Fruit fly (Drosophila melanogaster) whole organism, embryonic: Measurements from ENCODE around the gene Shal.

Experiments used
- CG12219 ChIP-seq: fragments of 200-800 bp; sonication (Bioruptor generic); optimal IDR thresholded peaks from 3 replicates; lab custom pipeline; 2018; ENCODE audit warnings: missing biosample characterization, mild to moderate bottlenecking, missing genetic modification characterization
- CG12391 ChIP-seq: fragments of 200-800 bp; sonication (Bioruptor generic); optimal IDR thresholded peaks from 3 replicates; lab custom pipeline; 2018; ENCODE audit warnings: missing biosample characterization, mild to moderate bottlenecking, missing genetic modification characterization, moderate library complexity
- CG12659 ChIP-seq: fragments of 200-800 bp; sonication (Bioruptor generic); optimal IDR thresholded peaks from 3 replicates; lab custom pipeline; 2017; ENCODE audit warnings: mild to moderate bottlenecking, missing biosample characterization, missing genetic modification reagents, missing genetic modification characterization
- CG14860 ChIP-seq: fragments of 200-800 bp; sonication (Bioruptor generic); IDR thresholded peaks from 3 replicates; pipeline ENCODE4 v1.3.6; 2022; ENCODE audit warnings: missing biosample characterization, missing genetic modification characterization; ENCODE audit not compliant: partially characterized antibody
- CG1602 ChIP-seq: fragments of 200-800 bp; sonication (Bioruptor generic); optimal IDR thresholded peaks from 3 replicates; lab custom pipeline; 2016; ENCODE audit warnings: missing biosample characterization, missing genetic modification characterization
- CG16863 ChIP-seq: fragments of 200-800 bp; sonication (Bioruptor generic); optimal IDR thresholded peaks from 3 replicates; lab custom pipeline; 2016; ENCODE audit warnings: missing biosample characterization, missing genetic modification characterization
- CG17802 ChIP-seq: fragments of 200-800 bp; sonication (Bioruptor generic); optimal IDR thresholded peaks from 2 replicates; lab custom pipeline; 2018; ENCODE audit warnings: missing biosample characterization, mild to moderate bottlenecking, missing genetic modification characterization, moderate library complexity
- CG17829 ChIP-seq: fragments of 200-800 bp; optimal IDR thresholded peaks from 2 replicates; lab custom pipeline; 2019; ENCODE audit warnings: missing biosample characterization, mild to moderate bottlenecking, missing genetic modification characterization, moderate library complexity
- CG30431 ChIP-seq: fragments of 200-800 bp; sonication (Bioruptor generic); optimal IDR thresholded peaks from 2 replicates; lab custom pipeline; 2017; ENCODE audit warnings: missing biosample characterization, missing genetic modification characterization
- CG3163 ChIP-seq: fragments of 200-800 bp; sonication (Bioruptor generic); optimal IDR thresholded peaks from 3 replicates; lab custom pipeline; 2016; ENCODE audit warnings: missing biosample characterization, missing genetic modification characterization
- CG4328 ChIP-seq: fragments of 200-800 bp; sonication (Bioruptor generic); optimal IDR thresholded peaks from 3 replicates; lab custom pipeline; 2017; ENCODE audit warnings: missing biosample characterization, missing genetic modification reagents, missing genetic modification characterization
- CG4360 ChIP-seq: fragments of 200-800 bp; sonication (Bioruptor generic); IDR thresholded peaks from 2 replicates; pipeline ENCODE4 v1.3.6; 2022; ENCODE audit warnings: missing biosample characterization, missing genetic modification characterization
- CG4424 ChIP-seq: fragments of 200-800 bp; sonication (Bioruptor generic); optimal IDR thresholded peaks from 3 replicates; lab custom pipeline; 2016; ENCODE audit warnings: missing biosample characterization, missing genetic modification characterization
- CG4820 ChIP-seq: fragments of 200-800 bp; sonication (Bioruptor generic); optimal IDR thresholded peaks from 3 replicates; lab custom pipeline; 2016; ENCODE audit warnings: missing biosample characterization, missing genetic modification characterization
- CG4854 ChIP-seq: fragments of 200-800 bp; sonication (Bioruptor generic); optimal IDR thresholded peaks from 2 replicates; lab custom pipeline; 2016; ENCODE audit warnings: missing biosample characterization, missing genetic modification characterization, inconsistent platforms
- CG5180 ChIP-seq: fragments of 200-800 bp; sonication (Bioruptor generic); optimal IDR thresholded peaks from 3 replicates; lab custom pipeline; 2017; ENCODE audit warnings: missing biosample characterization, missing genetic modification characterization, mild to moderate bottlenecking, moderate library complexity, missing genetic modification reagents
- CG8478 ChIP-seq: fragments of >200 bp; optimal IDR thresholded peaks from 2 replicates; lab custom pipeline; 2018
- CG8944 ChIP-seq: fragments of 200-800 bp; sonication (Bioruptor generic); optimal IDR thresholded peaks from 3 replicates; lab custom pipeline; 2016; ENCODE audit warnings: missing biosample characterization, missing genetic modification characterization
- CTCF ChIP-seq: fragments of 200-800 bp; sonication (Bioruptor generic); optimal IDR thresholded peaks from 2 replicates; lab custom pipeline; 2017; ENCODE audit warnings: missing biosample characterization, mild to moderate bottlenecking, missing genetic modification characterization, moderate library complexity
- Camta ChIP-seq: fragments of 200-800 bp; sonication (Bioruptor generic); optimal IDR thresholded peaks from 2 replicates; lab custom pipeline; 2016; ENCODE audit warnings: missing biosample characterization, missing genetic modification characterization
- D19A ChIP-seq: fragments of 200-800 bp; optimal IDR thresholded peaks from 3 replicates; lab custom pipeline; 2019; ENCODE audit warnings: missing biosample characterization, mild to moderate bottlenecking, missing genetic modification characterization, moderate library complexity
- Dad ChIP-seq: fragments of 200-800 bp; sonication (Bioruptor generic); optimal IDR thresholded peaks from 3 replicates; lab custom pipeline; 2016; ENCODE audit warnings: missing biosample characterization, missing genetic modification characterization
- Dfd ChIP-seq, 2 experiments: fragments of >200 bp; optimal IDR thresholded peaks; 2 replicates each; lab custom pipeline; 2017; ENCODE audit warnings: missing biosample characterization in 2 of 2, missing genetic modification characterization in 2 of 2
- Drgx ChIP-seq: fragments of 200-800 bp; sonication (Bioruptor generic); IDR thresholded peaks from 2 replicates; pipeline ENCODE4 v1.3.6; 2022; ENCODE audit warnings: missing biosample characterization, missing genetic modification characterization
- E2f1 ChIP-seq: fragments of 200-800 bp; sonication (Bioruptor generic); IDR thresholded peaks from 2 replicates; pipeline ENCODE4 v1.3.6; 2022; ENCODE audit warnings: missing biosample characterization, missing genetic modification characterization
- Gug ChIP-seq: fragments of 200-800 bp; sonication (Bioruptor generic); IDR thresholded peaks from 4 replicates; pipeline ENCODE4 v1.3.6; 2022; ENCODE audit warnings: missing biosample characterization, missing genetic modification characterization
- Lhr ChIP-seq: fragments of 200-800 bp; sonication (Bioruptor generic); optimal IDR thresholded peaks from 3 replicates; lab custom pipeline; 2017; ENCODE audit warnings: mild to moderate bottlenecking, missing biosample characterization, missing genetic modification reagents, missing genetic modification characterization
- Lpt ChIP-seq: fragments of >200 bp; optimal IDR thresholded peaks from 2 replicates; lab custom pipeline; 2018; ENCODE audit warnings: missing biosample characterization, missing genetic modification characterization
- MBD-R2 ChIP-seq: fragments of 200-800 bp; sonication (Bioruptor generic); IDR thresholded peaks from 2 replicates; pipeline ENCODE4 v1.3.6; 2022; ENCODE audit warnings: missing biosample characterization, missing genetic modification characterization
- Nf-YC ChIP-seq: fragments of 200-800 bp; optimal IDR thresholded peaks from 3 replicates; lab custom pipeline; 2019; ENCODE audit warnings: missing biosample characterization, mild to moderate bottlenecking, missing genetic modification characterization, moderate library complexity
- NfI ChIP-seq: fragments of 200-800 bp; sonication (Bioruptor generic); optimal IDR thresholded peaks from 3 replicates; lab custom pipeline; 2018; ENCODE audit warnings: missing biosample characterization, mild to moderate bottlenecking, missing genetic modification characterization, moderate library complexity
- Rx ChIP-seq: fragments of 200-800 bp; sonication (Bioruptor generic); IDR thresholded peaks from 2 replicates; pipeline ENCODE4 v1.3.6; 2022; ENCODE audit warnings: missing biosample characterization, missing genetic modification characterization
- Taf1 ChIP-seq: fragments of 200-800 bp; sonication (Bioruptor generic); IDR thresholded peaks from 2 replicates; pipeline ENCODE4 v1.3.6; 2022; ENCODE audit warnings: missing biosample characterization, missing genetic modification characterization
- Xrp1 ChIP-seq: fragments of 200-800 bp; sonication (Bioruptor generic); IDR thresholded peaks from 2 replicates; pipeline ENCODE4 v1.3.6; 2022; ENCODE audit warnings: missing biosample characterization, missing genetic modification characterization
- br ChIP-seq: fragments of >200 bp; optimal IDR thresholded peaks from 2 replicates; lab custom pipeline; 2017
- bsh ChIP-seq, 2 experiments: fragments of 200-800 bp; sonication (Bioruptor generic); optimal IDR thresholded peaks; 2 replicates each; lab custom pipeline; 2017 to 2018; ENCODE audit warnings: mild to moderate bottlenecking in 2 of 2, missing biosample characterization in 2 of 2, missing genetic modification characterization in 2 of 2, moderate library complexity in 1 of 2
- crp ChIP-seq, 2 experiments: fragments of 200-800 bp; sonication (Bioruptor generic); optimal IDR thresholded peaks; 2 replicates in 1 of 2; 3 replicates in 1 of 2; lab custom pipeline; 2017; ENCODE audit warnings: missing biosample characterization in 2 of 2, missing genetic modification characterization in 2 of 2, mild to moderate bottlenecking in 1 of 2, moderate library complexity in 1 of 2
- fru ChIP-seq: fragments of >200 bp; optimal IDR thresholded peaks from 2 replicates; lab custom pipeline; 2017
- gro ChIP-seq: fragments of 200-800 bp; sonication (Bioruptor generic); optimal IDR thresholded peaks from 2 replicates; lab custom pipeline; 2016; ENCODE audit warnings: missing biosample characterization, missing genetic modification characterization
- gt ChIP-seq: fragments of 200-800 bp; sonication (Bioruptor generic); IDR thresholded peaks from 2 replicates; pipeline ENCODE4 v1.3.6; 2022; ENCODE audit warnings: missing biosample characterization, missing genetic modification characterization
- jigr1 ChIP-seq: fragments of 200-800 bp; sonication (Bioruptor generic); IDR thresholded peaks from 3 replicates; pipeline ENCODE4 v1.3.6; 2022; ENCODE audit warnings: missing biosample characterization, missing genetic modification characterization
- kni ChIP-seq: fragments of 200-800 bp; sonication (Bioruptor generic); optimal IDR thresholded peaks from 3 replicates; lab custom pipeline; 2017; ENCODE audit warnings: mild to moderate bottlenecking, missing biosample characterization, missing genetic modification reagents, missing genetic modification characterization
- org-1 ChIP-seq: fragments of 200-800 bp; sonication (Bioruptor generic); optimal IDR thresholded peaks from 2 replicates; lab custom pipeline; 2017; ENCODE audit warnings: missing biosample characterization, missing genetic modification characterization
- peb ChIP-seq: fragments of 200-800 bp; sonication (Bioruptor generic); IDR thresholded peaks from 2 replicates; pipeline ENCODE4 v1.3.6; 2022; ENCODE audit warnings: missing biosample characterization, missing genetic modification characterization
- pros ChIP-seq: fragments of 200-800 bp; sonication (Bioruptor generic); optimal IDR thresholded peaks from 3 replicates; lab custom pipeline; 2019; ENCODE audit warnings: missing biosample characterization, mild to moderate bottlenecking, missing genetic modification characterization, moderate library complexity
- pzg ChIP-seq: fragments of 200-800 bp; sonication (Bioruptor generic); optimal IDR thresholded peaks from 3 replicates; lab custom pipeline; 2018; ENCODE audit warnings: missing biosample characterization, mild to moderate bottlenecking, missing genetic modification characterization, moderate library complexity
- repo ChIP-seq: fragments of 200-800 bp; sonication (Bioruptor generic); optimal IDR thresholded peaks from 2 replicates; lab custom pipeline; 2016; ENCODE audit warnings: missing biosample characterization, missing genetic modification characterization
- ro ChIP-seq: fragments of 200-800 bp; sonication (Bioruptor generic); IDR thresholded peaks from 2 replicates; pipeline ENCODE4 v1.3.6; 2022; ENCODE audit warnings: missing biosample characterization, missing genetic modification characterization
- sima ChIP-seq: fragments of 200-800 bp; sonication (Bioruptor generic); optimal IDR thresholded peaks from 2 replicates; lab custom pipeline; 2016; ENCODE audit warnings: missing biosample characterization, missing genetic modification characterization
- trem ChIP-seq: fragments of 200-800 bp; optimal IDR thresholded peaks from 3 replicates; lab custom pipeline; 2019; ENCODE audit warnings: missing biosample characterization, mild to moderate bottlenecking, missing genetic modification characterization, moderate library complexity
- vnd ChIP-seq: fragments of 200-800 bp; sonication (Bioruptor generic); IDR thresholded peaks from 3 replicates; pipeline ENCODE4 v1.3.6; 2022; ENCODE audit warnings: missing biosample characterization, missing genetic modification characterization; ENCODE audit not compliant: partially characterized antibody
- zen ChIP-seq: fragments of 200-800 bp; sonication (Bioruptor generic); optimal IDR thresholded peaks from 3 replicates; lab custom pipeline; 2018; ENCODE audit warnings: missing biosample characterization, mild to moderate bottlenecking, missing genetic modification characterization, moderate library complexity

Shal gene

dm6 chr3L:19612172-19612571, 27.8 kb upstream of the Shal start, which contains the start of the genes Lon and PIG-F (continued):
- TF ChIP-seq CG8478 (lab: Kevin White, UChicago) (no peak), D19A (peak; percentile 97), CG14860 (GFP tag; lab: Robert Waterston, UW) (peak; percentile 75), trem (tag; lab: Kevin White, UChicago) (peak; percentile 97), CG16863 (peak; percentile 98), CG4328 (GFP tag; lab: Kevin White, UChicago) (peak; percentile 99), CG17829 (tag; lab: Kevin White, UChicago) (peak; percentile 99), gro (GFP tag; lab: Kevin White, UChicago) (peak; percentile 98), MBD-R2 (GFP tag; lab: Robert Waterston, UW) (peak; percentile 99), CG30431 (GFP tag; lab: Kevin White, UChicago) (peak; percentile 99), jigr1 (GFP tag; lab: Robert Waterston, UW) (peak; percentile 97), Taf1 (peak; percentile 97), CG12391 (tag; lab: Kevin White, UChicago) (peak; percentile 99), Lhr (GFP tag; lab: Kevin White, UChicago) (peak; percentile 96), CG4360 (GFP tag; lab: Robert Waterston, UW) (peak; percentile 81), CTCF (peak; percentile 77), Xrp1 (GFP tag; lab: Robert Waterston, UW) (peak; percentile 99), Rx (GFP tag; lab: Robert Waterston, UW) (peak; percentile 98), CG4854 (GFP tag; lab: Kevin White, UChicago) (peak; percentile 98), kni (GFP tag; lab: Kevin White, UChicago) (peak; percentile 97), CG1602 (GFP tag; lab: Kevin White, UChicago) (peak; percentile 99), bsh (GFP tag; optimal IDR thresholded peaks at IDR 0.05; lab: Kevin White, UChicago) (peak; percentile 98 to 99), CG4820 (GFP tag; lab: Kevin White, UChicago) (peak; percentile 99), Gug (GFP tag; lab: Robert Waterston, UW) (peak; percentile 98), Dfd (GFP tag; optimal IDR thresholded peaks at IDR 0.05; lab: Kevin White, UChicago) (peak in 1 of 2 experiments; percentile 85), CG3163 (GFP tag; lab: Kevin White, UChicago) (peak; percentile 85), br (lab: Kevin White, UChicago) (no peak), crp (GFP tag; optimal IDR thresholded peaks at IDR 0.05; lab: Kevin White, UChicago) (peak; percentile 46 to 78), E2f1 (GFP tag; lab: Robert Waterston, UW) (peak; percentile 98), ro (peak; percentile 97), Drgx (GFP tag; lab: Robert Waterston, UW) (peak; percentile 98), NfI (GFP tag; lab: Kevin White, UChicago) (peak; percentile 99), Dad (GFP tag; lab: Kevin White, UChicago) (peak; percentile 98), CG4424 (GFP tag; lab: Kevin White, UChicago) (peak; percentile 100), org-1 (GFP tag; lab: Kevin White, UChicago) (peak; percentile 98), vnd (GFP tag; lab: Robert Waterston, UW) (peak; percentile 60), fru (lab: Kevin White, UChicago) (no peak), zen (tag; lab: Kevin White, UChicago) (peak; percentile 99), pzg (GFP tag; lab: Kevin White, UChicago) (peak; percentile 41), repo (GFP tag; lab: Kevin White, UChicago) (peak; percentile 97), CG12659 (peak; percentile 100), CG8944 (GFP tag; lab: Kevin White, UChicago) (peak; percentile 97), Nf-YC (peak; percentile 94), Camta (peak; percentile 99), Lpt (GFP tag; lab: Kevin White, UChicago) (no peak), pros (GFP tag; lab: Kevin White, UChicago) (peak; percentile 87), CG12219 (GFP tag; lab: Kevin White, UChicago) (peak; percentile 96), CG17802 (tag; lab: Kevin White, UChicago) (peak; percentile 91), CG5180 (peak; percentile 92), peb (GFP tag; lab: Robert Waterston, UW) (peak; percentile 98), sima (GFP tag; lab: Kevin White, UChicago) (peak; percentile 92), gt (GFP tag; lab: Robert Waterston, UW) (peak; percentile 95)
